Fruit fly (Drosophila melanogaster) whole organism, pupa: ENCODE results near the gene CG15059.

ENCODE experiments used
- CG15710 ChIP-seq: fragments of 200-800 bp; sonication (Bioruptor generic); optimal IDR thresholded peaks from 2 replicates; lab custom pipeline; 2018; ENCODE audit warnings: missing biosample characterization, mild to moderate bottlenecking, missing genetic modification characterization, moderate library complexity
- CG4496 ChIP-seq: fragments of 200-800 bp; sonication (Bioruptor generic); IDR thresholded peaks from 3 replicates; pipeline ENCODE4 v1.3.6; 2022; ENCODE audit warnings: missing biosample characterization, missing genetic modification characterization
- EcR ChIP-seq: fragments of 200-800 bp; sonication (Bioruptor generic); optimal IDR thresholded peaks from 3 replicates; lab custom pipeline; 2019; ENCODE audit warnings: missing biosample characterization, missing genetic modification characterization, mild to moderate bottlenecking, moderate library complexity, missing genetic modification reagents
- Pif1A ChIP-seq: fragments of 200-800 bp; sonication (Bioruptor generic); optimal IDR thresholded peaks from 3 replicates; lab custom pipeline; 2016; ENCODE audit warnings: missing biosample characterization, missing genetic modification characterization
- Pif1B ChIP-seq: fragments of 200-800 bp; sonication (Bioruptor generic); optimal IDR thresholded peaks from 3 replicates; lab custom pipeline; 2016; ENCODE audit warnings: missing biosample characterization, missing genetic modification characterization
- Snoo ChIP-seq: fragments of 200-800 bp; sonication (Bioruptor generic); optimal IDR thresholded peaks from 3 replicates; lab custom pipeline; 2017; ENCODE audit warnings: missing biosample characterization, mild to moderate bottlenecking, missing genetic modification characterization, inconsistent platforms
- rn ChIP-seq: fragments of 200-800 bp; sonication (Bioruptor generic); IDR thresholded peaks from 2 replicates; pipeline ENCODE4 v1.3.6; 2022; ENCODE audit warnings: missing biosample characterization, missing genetic modification characterization

- TF ChIP-seq rn (GFP tag; lab: Robert Waterston, UW) (peak; percentile 74), CG15710 (tag; lab: Kevin White, UChicago) (peak; percentile 54), EcR (GFP tag; lab: Kevin White, UChicago) (no peak), Snoo (tag; lab: Kevin White, UChicago) (peak; percentile 92), Pif1B (peak; percentile 84), Pif1A (GFP tag; lab: Kevin White, UChicago) (peak; percentile 84), CG4496 (GFP tag; lab: Robert Waterston, UW) (peak; percentile 88)
These were observed 34.7 kb upstream of the CG15059 start for dm6 chrX:18294031-18294430.
